Fruit fly (Drosophila melanogaster) whole organism, embryonic: Measurements from ENCODE around the gene CG33723.

Source experiments
- B-H2 ChIP-seq: fragments of 200-800 bp; sonication (Bioruptor generic); optimal IDR thresholded peaks from 2 replicates; lab custom pipeline; 2018; ENCODE audit warnings: missing biosample characterization, mild to moderate bottlenecking, missing genetic modification characterization
- CG12104 ChIP-seq: fragments of 200-800 bp; sonication (Bioruptor generic); optimal IDR thresholded peaks from 3 replicates; lab custom pipeline; 2016; ENCODE audit warnings: missing biosample characterization, missing genetic modification characterization
- CG12219 ChIP-seq: fragments of 200-800 bp; sonication (Bioruptor generic); optimal IDR thresholded peaks from 3 replicates; lab custom pipeline; 2018; ENCODE audit warnings: missing biosample characterization, mild to moderate bottlenecking, missing genetic modification characterization
- CG13424 ChIP-seq: fragments of 200-800 bp; sonication (Bioruptor generic); optimal IDR thresholded peaks from 2 replicates; lab custom pipeline; 2019; ENCODE audit warnings: missing biosample characterization, mild to moderate bottlenecking, missing genetic modification characterization, moderate library complexity
- CG14710 ChIP-seq: fragments of 200-800 bp; sonication (Bioruptor generic); optimal IDR thresholded peaks from 3 replicates; lab custom pipeline; 2019; ENCODE audit warnings: missing biosample characterization, mild to moderate bottlenecking, missing genetic modification characterization, moderate library complexity
- CG15073 ChIP-seq: fragments of 200-800 bp; sonication (Bioruptor generic); optimal IDR thresholded peaks from 2 replicates; lab custom pipeline; 2016; ENCODE audit warnings: missing biosample characterization, missing genetic modification characterization
- CG15479 ChIP-seq: fragments of 200-800 bp; sonication (Bioruptor generic); optimal IDR thresholded peaks from 3 replicates; lab custom pipeline; 2019; ENCODE audit warnings: missing biosample characterization, mild to moderate bottlenecking, missing genetic modification characterization, moderate library complexity
- CG1602 ChIP-seq: fragments of 200-800 bp; sonication (Bioruptor generic); optimal IDR thresholded peaks from 3 replicates; lab custom pipeline; 2016; ENCODE audit warnings: missing biosample characterization, missing genetic modification characterization
- CG16813 ChIP-seq: fragments of 200-800 bp; sonication (Bioruptor generic); IDR thresholded peaks from 3 replicates; pipeline ENCODE4 v1.3.6; 2022; ENCODE audit warnings: missing biosample characterization, missing genetic modification characterization; ENCODE audit not compliant: partially characterized antibody
- CG33213 ChIP-seq: fragments of 200-800 bp; sonication (Bioruptor generic); optimal IDR thresholded peaks from 3 replicates; lab custom pipeline; 2016; ENCODE audit warnings: missing biosample characterization, missing genetic modification characterization
- CG3847 ChIP-seq: fragments of 200-800 bp; sonication (Bioruptor generic); IDR thresholded peaks from 2 replicates; pipeline ENCODE4 v1.3.6; 2022; ENCODE audit warnings: missing biosample characterization, missing genetic modification characterization
- CG4730 ChIP-seq: fragments of 200-800 bp; sonication (Bioruptor generic); IDR thresholded peaks from 2 replicates; pipeline ENCODE4 v1.3.6; 2022; ENCODE audit warnings: missing biosample characterization, missing genetic modification characterization
- CG9932 ChIP-seq: fragments of 200-800 bp; sonication (Bioruptor generic); IDR thresholded peaks from 2 replicates; pipeline ENCODE4 v1.3.6; 2022; ENCODE audit warnings: missing biosample characterization, missing genetic modification characterization
- Camta ChIP-seq: fragments of 200-800 bp; sonication (Bioruptor generic); optimal IDR thresholded peaks from 2 replicates; lab custom pipeline; 2016; ENCODE audit warnings: missing biosample characterization, missing genetic modification characterization
- Dad ChIP-seq: fragments of 200-800 bp; sonication (Bioruptor generic); optimal IDR thresholded peaks from 3 replicates; lab custom pipeline; 2016; ENCODE audit warnings: missing biosample characterization, missing genetic modification characterization
- Dfd ChIP-seq, 2 experiments: fragments of >200 bp; optimal IDR thresholded peaks; 2 replicates each; lab custom pipeline; 2017; ENCODE audit warnings: missing biosample characterization in 2 of 2, missing genetic modification characterization in 2 of 2
- Dll ChIP-seq: fragments of 200-800 bp; sonication (Bioruptor generic); IDR thresholded peaks from 4 replicates; pipeline ENCODE4 v1.3.6; 2022; ENCODE audit warnings: missing biosample characterization, missing genetic modification characterization; ENCODE audit not compliant: partially characterized antibody
- E2f2 ChIP-seq: fragments of 200-800 bp; sonication (Bioruptor generic); IDR thresholded peaks from 2 replicates; pipeline ENCODE4 v1.3.6; 2022; ENCODE audit warnings: missing biosample characterization, missing genetic modification characterization
- Eip74EF ChIP-seq, 2 experiments: fragments of 200-800 bp in 1 of 2; fragments of >200 bp in 1 of 2; sonication (Bioruptor generic) in 1 of 2; optimal IDR thresholded peaks; 2 replicates each; lab custom pipeline; 2017 to 2019; ENCODE audit warnings: missing biosample characterization in 2 of 2, missing genetic modification characterization in 2 of 2, mild to moderate bottlenecking in 1 of 2, moderate library complexity in 1 of 2
- H15 ChIP-seq: fragments of 200-800 bp; sonication (Bioruptor generic); IDR thresholded peaks from 3 replicates; pipeline ENCODE4 v1.3.6; 2022; ENCODE audit warnings: missing biosample characterization, missing genetic modification characterization
- Hey ChIP-seq: fragments of 200-800 bp; sonication (Bioruptor generic); optimal IDR thresholded peaks from 3 replicates; lab custom pipeline; 2018; ENCODE audit warnings: missing biosample characterization, mild to moderate bottlenecking, missing genetic modification characterization
- Hmx ChIP-seq: fragments of 200-800 bp; sonication (Bioruptor generic); optimal IDR thresholded peaks from 2 replicates; lab custom pipeline; 2016; ENCODE audit warnings: missing biosample characterization, missing genetic modification characterization
- Mad ChIP-seq: fragments of 200-800 bp; sonication (Bioruptor generic); optimal IDR thresholded peaks from 2 replicates; lab custom pipeline; 2016; ENCODE audit warnings: missing biosample characterization, missing genetic modification characterization
- Meics ChIP-seq: fragments of 200-800 bp; sonication (Bioruptor generic); optimal IDR thresholded peaks from 2 replicates; lab custom pipeline; 2017; ENCODE audit warnings: missing biosample characterization, mild to moderate bottlenecking, missing genetic modification characterization
- NC2α ChIP-seq: fragments of 200-800 bp; sonication (Bioruptor generic); optimal IDR thresholded peaks from 2 replicates; lab custom pipeline; 2016; ENCODE audit warnings: missing biosample characterization, missing genetic modification characterization
- Optix ChIP-seq: fragments of 200-800 bp; sonication (Bioruptor generic); IDR thresholded peaks from 3 replicates; pipeline ENCODE4 v1.3.6; 2022; ENCODE audit warnings: missing biosample characterization, missing genetic modification characterization
- Poxn ChIP-seq: fragments of 200-800 bp; sonication (Bioruptor generic); IDR thresholded peaks from 2 replicates; pipeline ENCODE4 v1.3.6; 2022; ENCODE audit warnings: missing biosample characterization, missing genetic modification characterization
- Sox100B ChIP-seq: fragments of 200-800 bp; sonication (Bioruptor generic); optimal IDR thresholded peaks from 3 replicates; lab custom pipeline; 2018; ENCODE audit warnings: missing biosample characterization, mild to moderate bottlenecking, missing genetic modification characterization
- Sry-δ ChIP-seq: fragments of 200-800 bp; sonication (Bioruptor generic); optimal IDR thresholded peaks from 2 replicates; lab custom pipeline; 2016; ENCODE audit warnings: missing biosample characterization, missing genetic modification characterization
- TFAM ChIP-seq: fragments of 200-800 bp; sonication (Bioruptor generic); optimal IDR thresholded peaks from 2 replicates; lab custom pipeline; 2017; ENCODE audit warnings: missing biosample characterization, missing genetic modification characterization, inconsistent platforms
- ato ChIP-seq: fragments of 200-800 bp; sonication (Bioruptor generic); IDR thresholded peaks from 2 replicates; pipeline ENCODE4 v1.3.6; 2022; ENCODE audit warnings: missing biosample characterization, missing genetic modification characterization; ENCODE audit not compliant: partially characterized antibody
- dm ChIP-seq: fragments of 200-800 bp; sonication (Bioruptor generic); optimal IDR thresholded peaks from 3 replicates; lab custom pipeline; 2016; ENCODE audit warnings: missing biosample characterization, missing genetic modification characterization
- dpn ChIP-seq, 2 experiments: fragments of 200-800 bp; sonication (Bioruptor generic); optimal IDR thresholded peaks; 3 replicates each; lab custom pipeline; 2016; ENCODE audit warnings: missing biosample characterization in 2 of 2, missing genetic modification characterization in 2 of 2
- dysf ChIP-seq: fragments of 200-800 bp; sonication (Bioruptor generic); IDR thresholded peaks from 3 replicates; pipeline ENCODE4 v1.3.6; 2022; ENCODE audit warnings: missing biosample characterization, missing genetic modification characterization
- ems ChIP-seq: fragments of 200-800 bp; sonication (Bioruptor generic); optimal IDR thresholded peaks from 3 replicates; lab custom pipeline; 2016; ENCODE audit warnings: missing biosample characterization, missing genetic modification characterization
- eyg ChIP-seq: fragments of 200-800 bp; sonication (Bioruptor generic); optimal IDR thresholded peaks from 3 replicates; lab custom pipeline; 2016; ENCODE audit warnings: missing biosample characterization, missing genetic modification characterization
- fd64A ChIP-seq: fragments of 200-800 bp; sonication (Bioruptor generic); optimal IDR thresholded peaks from 3 replicates; lab custom pipeline; 2018; ENCODE audit warnings: missing biosample characterization, mild to moderate bottlenecking, missing genetic modification characterization
- gsb ChIP-seq: fragments of 200-800 bp; sonication (Bioruptor generic); IDR thresholded peaks from 2 replicates; pipeline ENCODE4 v1.3.6; 2022; ENCODE audit warnings: missing biosample characterization, missing genetic modification characterization
- gt ChIP-seq: fragments of 200-800 bp; sonication (Bioruptor generic); IDR thresholded peaks from 2 replicates; pipeline ENCODE4 v1.3.6; 2022; ENCODE audit warnings: missing biosample characterization, missing genetic modification characterization
- ken ChIP-seq: fragments of 200-800 bp; sonication (Bioruptor generic); IDR thresholded peaks from 3 replicates; pipeline ENCODE4 v1.3.6; 2022; ENCODE audit warnings: missing biosample characterization, missing genetic modification characterization
- kni ChIP-seq: fragments of 200-800 bp; sonication (Bioruptor generic); optimal IDR thresholded peaks from 3 replicates; lab custom pipeline; 2017; ENCODE audit warnings: mild to moderate bottlenecking, missing biosample characterization, missing genetic modification reagents, missing genetic modification characterization
- onecut ChIP-seq: fragments of 200-800 bp; sonication (Bioruptor generic); IDR thresholded peaks from 2 replicates; pipeline ENCODE4 v1.3.6; 2022; ENCODE audit warnings: missing biosample characterization, missing genetic modification characterization
- otp ChIP-seq: fragments of 200-800 bp; sonication (Bioruptor generic); IDR thresholded peaks from 3 replicates; pipeline ENCODE4, ENCODE4 v1.3.6; 2022; ENCODE audit warnings: missing biosample characterization, missing genetic modification characterization
- pzg ChIP-seq: fragments of 200-800 bp; sonication (Bioruptor generic); optimal IDR thresholded peaks from 3 replicates; lab custom pipeline; 2018; ENCODE audit warnings: missing biosample characterization, mild to moderate bottlenecking, missing genetic modification characterization, moderate library complexity
- scrt ChIP-seq: fragments of 200-800 bp; sonication (Bioruptor generic); optimal IDR thresholded peaks from 2 replicates; lab custom pipeline; 2018; ENCODE audit warnings: missing biosample characterization, mild to moderate bottlenecking, missing genetic modification characterization, moderate library complexity
- sens ChIP-seq: fragments of 200-800 bp; sonication (Bioruptor generic); peaks from one replicate; lab custom pipeline; 2016; ENCODE audit warnings: missing biosample characterization, missing genetic modification characterization
- sima ChIP-seq: fragments of 200-800 bp; sonication (Bioruptor generic); optimal IDR thresholded peaks from 2 replicates; lab custom pipeline; 2016; ENCODE audit warnings: missing biosample characterization, missing genetic modification characterization
- sna ChIP-seq: fragments of 200-800 bp; sonication (Bioruptor generic); IDR thresholded peaks from 2 replicates; pipeline ENCODE4 v1.3.6; 2022; ENCODE audit warnings: missing biosample characterization, missing genetic modification characterization; ENCODE audit not compliant: partially characterized antibody
- stwl ChIP-seq: fragments of 200-800 bp; sonication (Bioruptor generic); optimal IDR thresholded peaks from 3 replicates; lab custom pipeline; 2018; ENCODE audit warnings: missing biosample characterization, mild to moderate bottlenecking, missing genetic modification characterization, moderate library complexity
- tll ChIP-seq, 2 experiments: fragments of 200-800 bp in 1 of 2; fragments of >200 bp in 1 of 2; sonication (Bioruptor generic) in 1 of 2; optimal IDR thresholded peaks; 2 replicates each; lab custom pipeline; 2017 to 2019; ENCODE audit warnings: missing biosample characterization in 2 of 2, missing genetic modification characterization in 2 of 2, mild to moderate bottlenecking in 1 of 2, moderate library complexity in 1 of 2
- ttk ChIP-seq: fragments of 200-800 bp; sonication (Bioruptor generic); IDR thresholded peaks from 2 replicates; pipeline ENCODE4 v2.1.2; 2022; ENCODE audit warnings: missing biosample characterization, missing genetic modification characterization
- wek ChIP-seq: fragments of 200-800 bp; sonication (Bioruptor generic); optimal IDR thresholded peaks from 3 replicates; lab custom pipeline; 2018; ENCODE audit warnings: missing biosample characterization, mild to moderate bottlenecking, missing genetic modification characterization, moderate library complexity

CG33723 gene

DNA sequence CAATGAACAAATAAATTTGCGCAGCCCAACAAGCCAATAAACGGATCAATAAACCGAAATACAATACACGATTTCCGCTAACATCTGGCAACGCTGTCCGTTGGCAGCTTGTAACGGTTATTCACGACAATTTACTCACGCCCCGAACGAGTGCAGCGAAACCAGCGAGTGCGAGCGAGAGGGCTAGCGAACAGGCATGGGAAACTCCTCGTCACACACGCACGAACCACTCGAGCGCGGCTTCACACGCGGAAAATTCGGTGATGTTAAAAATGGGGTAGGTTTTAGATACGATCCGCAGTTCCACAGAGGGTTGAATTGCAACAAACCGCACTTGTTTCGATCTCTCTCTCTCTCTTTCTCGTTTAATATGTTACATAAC, 19.5 kb upstream of the CG33723 start (continued):
- TF ChIP-seq Hmx (no peak), CG1602 (GFP tag; lab: Kevin White, UChicago) (no peak), B-H2 (GFP tag; lab: Kevin White, UChicago) (no peak), ems (no peak), ken (no peak), Meics (GFP tag; lab: Kevin White, UChicago) (no peak), NC2α (no peak), Hey (tag; lab: Kevin White, UChicago) (no peak), dysf (GFP tag; lab: Robert Waterston, UW) (no peak), dm (GFP tag; lab: Kevin White, UChicago) (peak; percentile 17), scrt (GFP tag; lab: Kevin White, UChicago) (no peak), Dfd (GFP tag; optimal IDR thresholded peaks at IDR 0.05; lab: Kevin White, UChicago) (no peak), CG12219 (no peak), CG3847 (no peak), wek (GFP tag; lab: Kevin White, UChicago) (no peak), otp (GFP tag; lab: Robert Waterston, UW) (no peak; the same call in 2 of the 3 replicates), sima (GFP tag; lab: Kevin White, UChicago) (no peak), CG13424 (tag; lab: Kevin White, UChicago) (no peak), stwl (tag; lab: Kevin White, UChicago) (peak; percentile 64), Camta (no peak), sens (GFP tag; lab: Kevin White, UChicago) (peak; percentile 71), ttk (GFP tag; lab: Robert Waterston, UW) (no peak), eyg (GFP tag; lab: Kevin White, UChicago) (no peak), Optix (GFP tag; lab: Robert Waterston, UW) (no peak), TFAM (GFP tag; lab: Kevin White, UChicago) (no peak), Mad (no peak), CG12104 (GFP tag; lab: Kevin White, UChicago) (no peak), CG15479 (no peak), sna (GFP tag; lab: Robert Waterston, UW) (peak; percentile 61; the same call in 1 of the 2 replicates), kni (peak; percentile 81), E2f2 (GFP tag; lab: Robert Waterston, UW) (no peak), CG4730 (GFP tag; lab: Robert Waterston, UW) (no peak), Dll (GFP tag; lab: Robert Waterston, UW) (peak; percentile 64; the same call in 3 of the 4 replicates), Sox100B (GFP tag; lab: Kevin White, UChicago) (no peak), ato (GFP tag; lab: Robert Waterston, UW) (no peak), CG15073 (no peak), dpn (GFP tag; optimal IDR thresholded peaks at IDR 0.05; lab: Kevin White, UChicago) (no peak), Eip74EF (GFP tag; optimal IDR thresholded peaks at IDR 0.05; lab: Kevin White, UChicago) (no peak), CG16813 (0 out of 3 replicates have a peak, but pooled peaks have one; percentile 27), CG33213 (GFP tag; lab: Kevin White, UChicago) (no peak), fd64A (no peak), Sry-δ (GFP tag; lab: Kevin White, UChicago) (peak; percentile 37), H15 (no peak), CG9932 (GFP tag; lab: Robert Waterston, UW) (no peak), Dad (no peak), pzg (GFP tag; lab: Kevin White, UChicago) (peak; percentile 9), onecut (GFP tag; lab: Robert Waterston, UW) (peak; percentile 82), tll (GFP tag; optimal IDR thresholded peaks at IDR 0.05; lab: Kevin White, UChicago) (no peak), gsb (no peak), gt (no peak), Poxn (GFP tag; lab: Robert Waterston, UW) (no peak), CG14710 (tag; lab: Kevin White, UChicago) (no peak)
